Worm (Caenorhabditis elegans): Measurements from ENCODE around the gene erh-1.

erh-1 gene

DNA sequence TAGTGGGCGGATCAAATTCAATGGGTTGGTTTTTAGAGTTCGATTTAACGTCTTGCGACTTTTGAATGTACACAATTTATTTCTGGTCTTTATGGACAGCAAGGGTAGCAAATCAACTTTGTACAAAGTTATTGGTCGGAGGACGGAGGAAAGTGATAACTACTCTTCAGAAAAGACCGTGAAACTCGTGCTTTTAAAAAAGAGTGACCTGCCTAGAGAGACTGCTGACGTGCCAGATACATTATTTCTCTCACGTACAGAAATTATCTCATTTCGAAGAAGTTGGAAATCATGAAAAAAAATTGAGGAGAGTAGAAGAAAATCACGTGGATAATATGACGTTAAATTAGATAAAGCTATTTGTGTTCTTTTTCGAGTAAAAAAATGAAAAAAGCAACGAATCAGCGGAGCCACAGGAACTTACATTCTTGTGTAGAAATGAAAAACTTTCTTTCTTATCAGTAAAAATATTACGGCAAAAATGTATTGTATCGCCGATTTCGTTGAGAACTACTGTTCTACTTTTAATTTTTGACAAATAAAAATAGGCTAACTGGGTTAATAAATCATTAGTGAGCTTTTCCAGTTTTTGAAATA lies 42.7 kb downstream of the erh-1 start, which contains the start of gene ppm-1.A:
ppm-1.A (minus strand) TSS at position 294 of the 597 bp plus-strand sequence.
- TF ChIP-seq egl-27 (tag; optimal IDR thresholded peaks at IDR 0.05) (no peak), hif-1 (tag; optimal IDR thresholded peaks at IDR 0.05) (peak in 1 of 2 experiments; percentile 63), mep-1 (tag; optimal IDR thresholded peaks at IDR 0.05) (no peak), unc-62 (GFP tag; optimal IDR thresholded peaks at IDR 0.05 in 1 of 2) (peak in 1 of 2 experiments; percentile 93), unc-62 (tag; optimal IDR thresholded peaks at IDR 0.05) (no peak), nhr-48 (tag; optimal IDR thresholded peaks at IDR 0.05) (no peak), ceh-62 (tag; optimal IDR thresholded peaks at IDR 0.05) (no peak), hlh-30 (tag; optimal IDR thresholded peaks at IDR 0.05; ENCODE audit: insufficient read depth) (peak; percentile 82), mes-2 (tag; optimal IDR thresholded peaks at IDR 0.05; ENCODE audit: poor library complexity, severe bottlenecking) (no peak), ama-1 (optimal IDR thresholded peaks at IDR 0.05) (peak; percentile 18), R02D3.7 (tag; optimal IDR thresholded peaks at IDR 0.05) (no peak), tra-1 (GFP tag; IDR thresholded peaks at IDR 0.05) (no peak), lir-3 (tag; optimal IDR thresholded peaks at IDR 0.05) (no peak), nhr-77 (tag; optimal IDR thresholded peaks at IDR 0.05) (peak; percentile 54), zag-1 (tag; optimal IDR thresholded peaks at IDR 0.05) (no peak), lin-38 (GFP tag; IDR thresholded peaks at IDR 0.05) (no peak), F37D6.2 (tag; optimal IDR thresholded peaks at IDR 0.05) (no peak), ztf-7 (tag; optimal IDR thresholded peaks at IDR 0.05) (no peak), nhr-6 (tag; optimal IDR thresholded peaks at IDR 0.05) (no peak), aha-1 (tag) (no peak), dmd-6 (GFP tag; IDR thresholded peaks at IDR 0.05) (peak; percentile 46), F10B5.3 (tag; optimal IDR thresholded peaks at IDR 0.05) (no peak), gei-8 (GFP tag; optimal IDR thresholded peaks at IDR 0.05) (no peak), dmd-9 (GFP tag; IDR thresholded peaks at IDR 0.05) (no peak), T20F7.1 (GFP tag; optimal IDR thresholded peaks at IDR 0.05) (no peak), jun-1 (tag; optimal IDR thresholded peaks at IDR 0.05) (no peak), nhr-42 (GFP tag; IDR thresholded peaks at IDR 0.05) (no peak), dve-1 (tag; optimal IDR thresholded peaks at IDR 0.05; ENCODE audit: insufficient read depth) (peak; percentile 30), nhr-76 (tag; optimal IDR thresholded peaks at IDR 0.05) (no peak), fkh-10 (GFP tag; optimal IDR thresholded peaks at IDR 0.05) (no peak), lin-1 (GFP tag; IDR thresholded peaks at IDR 0.05) (no peak), php-3 (GFP tag; IDR thresholded peaks at IDR 0.05) (no peak), hlh-11 (tag; optimal IDR thresholded peaks at IDR 0.05) (peak; percentile 35), mdt-29 (GFP tag; IDR thresholded peaks at IDR 0.05) (no peak), nhr-111 (GFP tag; optimal IDR thresholded peaks at IDR 0.05) (no peak), Y48G9A.11 (GFP tag; IDR thresholded peaks at IDR 0.05) (no peak), cey-2 (tag; optimal IDR thresholded peaks at IDR 0.05; ENCODE audit: borderline replicate concordance, insufficient read depth) (no peak), T26A8.4 (GFP tag; IDR thresholded peaks at IDR 0.05) (no peak), ceh-44 (GFP tag; IDR thresholded peaks at IDR 0.05) (no peak), ceh-20 (GFP tag; IDR thresholded peaks at IDR 0.05) (peak; percentile 20; the same call in 1 of the 2 replicates), lsy-2 (tag; optimal IDR thresholded peaks at IDR 0.05) (peak in 1 of 2 experiments; percentile 21), unc-130 (GFP tag; optimal IDR thresholded peaks at IDR 0.05) (no peak), mxl-2 (GFP tag; conservative IDR thresholded peaks at IDR 0.05) (no peak), nhr-28 (tag; optimal IDR thresholded peaks at IDR 0.05) (peak; percentile 64)

Data from whole organism, L4 larva.